Fruit fly (Drosophila melanogaster) whole organism, adult: ENCODE results near the gene upd3.

ENCODE experiments used
- CG12768 ChIP-seq: fragments of 200-800 bp; sonication (Bioruptor generic); optimal IDR thresholded peaks from 2 replicates; lab custom pipeline; 2017; ENCODE audit warnings: missing biosample characterization, missing genetic modification characterization, mild to moderate bottlenecking, moderate library complexity, missing genetic modification reagents
- CG14711 ChIP-seq: fragments of 200-800 bp; sonication (Bioruptor generic); optimal IDR thresholded peaks from 2 replicates; lab custom pipeline; 2018; ENCODE audit warnings: missing biosample characterization, mild to moderate bottlenecking, missing genetic modification characterization, moderate library complexity
- CG1620 ChIP-seq: fragments of 200-800 bp; sonication (Bioruptor generic); optimal IDR thresholded peaks from 2 replicates; lab custom pipeline; 2016; ENCODE audit warnings: missing biosample characterization, missing genetic modification characterization
- CG33017 ChIP-seq: fragments of 200-800 bp; sonication (Bioruptor generic); optimal IDR thresholded peaks from 2 replicates; lab custom pipeline; 2018; ENCODE audit warnings: missing biosample characterization, mild to moderate bottlenecking, missing genetic modification characterization, moderate library complexity
- CG7045 ChIP-seq: fragments of 200-800 bp; sonication (Bioruptor generic); optimal IDR thresholded peaks from 2 replicates; lab custom pipeline; 2017; ENCODE audit warnings: missing biosample characterization, mild to moderate bottlenecking, missing genetic modification characterization
- Clk ChIP-seq: fragments of 200-800 bp; sonication (Bioruptor generic); optimal IDR thresholded peaks from 2 replicates; lab custom pipeline; 2017; ENCODE audit warnings: missing biosample characterization, missing genetic modification characterization
- Crg-1 ChIP-seq: fragments of 200-800 bp; sonication (Bioruptor generic); optimal IDR thresholded peaks from 2 replicates; lab custom pipeline; 2016; ENCODE audit warnings: missing biosample characterization, missing genetic modification characterization
- bab1 ChIP-seq: fragments of 200-800 bp; sonication (Bioruptor generic); optimal IDR thresholded peaks from 3 replicates; lab custom pipeline; 2019; ENCODE audit warnings: missing biosample characterization, mild to moderate bottlenecking, missing genetic modification characterization, moderate library complexity
- cic ChIP-seq: fragments of 200-800 bp; sonication (Bioruptor generic); optimal IDR thresholded peaks from 2 replicates; lab custom pipeline; 2017; ENCODE audit warnings: missing biosample characterization, mild to moderate bottlenecking, missing genetic modification characterization, moderate library complexity
- kay ChIP-seq: fragments of 200-800 bp; sonication (Bioruptor generic); peaks from one replicate; lab custom pipeline; 2016; ENCODE audit warnings: missing biosample characterization, missing genetic modification characterization, borderline replicate concordance
- toe ChIP-seq: fragments of 200-800 bp; sonication (Bioruptor generic); optimal IDR thresholded peaks from 2 replicates; lab custom pipeline; 2016; ENCODE audit warnings: missing biosample characterization, missing genetic modification characterization

DNA sequence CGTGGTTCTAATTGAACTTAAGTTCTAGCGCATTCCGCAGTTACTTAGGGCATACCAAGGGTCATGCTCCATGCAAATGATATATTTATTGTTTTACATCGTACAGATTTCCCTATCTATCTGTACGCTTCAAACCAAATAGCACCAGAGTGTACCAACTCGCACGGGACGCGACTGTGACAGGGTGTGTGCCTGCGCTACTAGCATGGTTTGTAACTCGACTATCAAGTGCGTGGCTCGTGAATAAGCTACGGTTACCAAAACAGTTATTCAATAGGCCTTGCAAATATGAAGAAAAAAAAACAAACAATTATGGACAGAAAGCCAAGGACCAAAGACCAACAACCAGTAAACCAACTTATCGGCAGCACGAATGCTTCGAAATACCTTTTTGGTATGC is 44.3 kb downstream of the upd3 start:
- no peak for TF ChIP-seq bab1 (GFP tag; lab: Kevin White, UChicago)
- TF ChIP-seq CG33017 (tag; lab: Kevin White, UChicago) = no peak
- TF ChIP-seq CG12768 (GFP tag; lab: Kevin White, UChicago) = no peak
- no peak for TF ChIP-seq CG1620 (GFP tag; lab: Kevin White, UChicago)
- TF ChIP-seq kay (GFP tag; lab: Kevin White, UChicago) = no peak
- no peak for TF ChIP-seq Clk (GFP tag; lab: Kevin White, UChicago)
- TF ChIP-seq toe = no peak
- TF ChIP-seq CG7045 (GFP tag; lab: Kevin White, UChicago) = no peak
- no peak for TF ChIP-seq Crg-1 (GFP tag; lab: Kevin White, UChicago)
- TF ChIP-seq CG14711 = no peak
- no peak for TF ChIP-seq cic
